Fruit fly (Drosophila melanogaster) whole organism, adult: ENCODE data around the gene CG9795.

Source experiments
- CG33017 ChIP-seq: fragments of 200-800 bp; sonication (Bioruptor generic); optimal IDR thresholded peaks from 2 replicates; lab custom pipeline; 2018; ENCODE audit warnings: missing biosample characterization, mild to moderate bottlenecking, missing genetic modification characterization, moderate library complexity
- Clk ChIP-seq: fragments of 200-800 bp; sonication (Bioruptor generic); optimal IDR thresholded peaks from 2 replicates; lab custom pipeline; 2017; ENCODE audit warnings: missing biosample characterization, missing genetic modification characterization
- bab1 ChIP-seq: fragments of 200-800 bp; sonication (Bioruptor generic); optimal IDR thresholded peaks from 3 replicates; lab custom pipeline; 2019; ENCODE audit warnings: missing biosample characterization, mild to moderate bottlenecking, missing genetic modification characterization, moderate library complexity
- cnc ChIP-seq, 2 experiments: fragments of >200 bp; optimal IDR thresholded peaks; 2 replicates each; lab custom pipeline; 2017
- pad ChIP-seq: fragments of 200-800 bp; sonication (Bioruptor generic); optimal IDR thresholded peaks from 3 replicates; lab custom pipeline; 2017; ENCODE audit warnings: missing biosample characterization, missing genetic modification characterization, mild to moderate bottlenecking, moderate library complexity, missing genetic modification reagents

DNA sequence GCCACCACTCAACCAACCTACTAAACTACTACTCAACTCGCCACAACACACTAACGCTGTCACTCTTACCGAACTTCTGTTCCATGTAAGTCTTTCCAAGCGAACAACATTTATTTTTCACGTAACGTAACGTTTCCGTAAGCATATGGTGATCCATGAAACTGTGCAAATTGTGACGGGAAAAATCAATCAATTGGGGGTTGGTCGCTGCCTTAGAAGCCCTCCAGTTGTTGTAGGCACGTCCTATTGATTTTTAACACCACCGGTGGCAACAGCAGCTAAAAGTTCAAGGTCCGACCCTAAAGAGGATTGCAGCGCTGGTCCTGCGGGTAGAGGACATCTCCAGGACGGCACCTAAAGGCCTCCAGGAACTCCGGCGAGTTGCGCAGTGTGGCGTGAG, 27.3 kb upstream of the CG9795 start:
- TF ChIP-seq Clk (GFP tag; lab: Kevin White, UChicago) (no peak), CG33017 (tag; lab: Kevin White, UChicago) (no peak), cnc (optimal IDR thresholded peaks at IDR 0.05; lab: Kevin White, UChicago) (no peak), bab1 (GFP tag; lab: Kevin White, UChicago) (no peak), pad (GFP tag; lab: Kevin White, UChicago) (no peak)
